Worm (Caenorhabditis elegans) whole organism, late embryonic: ENCODE data around the gene Y51H4A.935.

Experiments
- C08G9.2 ChIP-seq: sonication (generic microtip); optimal IDR thresholded peaks from 2 replicates; lab custom pipeline; 2016; ENCODE audit warnings: mild to moderate bottlenecking, missing genetic modification characterization, moderate library complexity, missing compliant biosample characterization
- C38D4.7 ChIP-seq: fragments of 200-800 bp; sonication (Bioruptor generic); optimal IDR thresholded peaks from 2 replicates; lab custom pipeline; 2018; ENCODE audit warnings: mild to moderate bottlenecking, missing genetic modification characterization, moderate library complexity, missing compliant biosample characterization
- ama-1 ChIP-seq: fragments of 150-350 bp; optimal IDR thresholded peaks from 2 replicates; lab custom pipeline; 2014
- ceh-2 ChIP-seq: sonication (generic microtip); optimal IDR thresholded peaks from 2 replicates; lab custom pipeline; 2016; ENCODE audit warnings: missing genotype, missing genetic modification characterization, missing compliant biosample characterization
- ceh-9 ChIP-seq: sonication (generic microtip); optimal IDR thresholded peaks from 2 replicates; lab custom pipeline; 2016; ENCODE audit warnings: mild to moderate bottlenecking, missing genetic modification characterization, inconsistent platforms, missing compliant biosample characterization
- gmeb-2 ChIP-seq: sonication (generic microtip); optimal IDR thresholded peaks from 2 replicates; lab custom pipeline; 2016; ENCODE audit warnings: missing genetic modification characterization, inconsistent platforms, missing compliant biosample characterization
- hlh-13 ChIP-seq: fragments of 200-800 bp; sonication (Bioruptor generic); optimal IDR thresholded peaks from 2 replicates; lab custom pipeline; 2018; ENCODE audit warnings: mild to moderate bottlenecking, missing genetic modification characterization, missing compliant biosample characterization
- lin-11 ChIP-seq: fragments of 200-800 bp; sonication (Bioruptor generic); optimal IDR thresholded peaks from 2 replicates; lab custom pipeline; 2018; ENCODE audit warnings: mild to moderate bottlenecking, missing genetic modification characterization, missing compliant biosample characterization
- pag-3 ChIP-seq: sonication (generic microtip); optimal IDR thresholded peaks from 2 replicates; lab custom pipeline; 2016; ENCODE audit warnings: missing compliant biosample characterization, missing genetic modification characterization, borderline replicate concordance
- pha-2 ChIP-seq: sonication (generic microtip); optimal IDR thresholded peaks from 2 replicates; lab custom pipeline; 2017; ENCODE audit warnings: mild to moderate bottlenecking, missing genetic modification characterization, missing compliant biosample characterization
- pqm-1 ChIP-seq: sonication (generic microtip); optimal IDR thresholded peaks from 2 replicates; lab custom pipeline; 2016; ENCODE audit warnings: missing genetic modification characterization, missing compliant biosample characterization
- pros-1 ChIP-seq: fragments of 150-350 bp; optimal IDR thresholded peaks from 2 replicates; lab custom pipeline; 2014; ENCODE audit warnings: missing biosample characterization, missing genetic modification reagents, missing genetic modification characterization
- sdc-2 ChIP-seq: sonication (generic microtip); optimal IDR thresholded peaks from 2 replicates; lab custom pipeline; 2016; ENCODE audit warnings: missing genotype, missing genetic modification characterization, missing compliant biosample characterization
- tbx-2 ChIP-seq: sonication (generic microtip); optimal IDR thresholded peaks from 2 replicates; lab custom pipeline; 2016; ENCODE audit warnings: missing genetic modification characterization, missing compliant biosample characterization

DNA sequence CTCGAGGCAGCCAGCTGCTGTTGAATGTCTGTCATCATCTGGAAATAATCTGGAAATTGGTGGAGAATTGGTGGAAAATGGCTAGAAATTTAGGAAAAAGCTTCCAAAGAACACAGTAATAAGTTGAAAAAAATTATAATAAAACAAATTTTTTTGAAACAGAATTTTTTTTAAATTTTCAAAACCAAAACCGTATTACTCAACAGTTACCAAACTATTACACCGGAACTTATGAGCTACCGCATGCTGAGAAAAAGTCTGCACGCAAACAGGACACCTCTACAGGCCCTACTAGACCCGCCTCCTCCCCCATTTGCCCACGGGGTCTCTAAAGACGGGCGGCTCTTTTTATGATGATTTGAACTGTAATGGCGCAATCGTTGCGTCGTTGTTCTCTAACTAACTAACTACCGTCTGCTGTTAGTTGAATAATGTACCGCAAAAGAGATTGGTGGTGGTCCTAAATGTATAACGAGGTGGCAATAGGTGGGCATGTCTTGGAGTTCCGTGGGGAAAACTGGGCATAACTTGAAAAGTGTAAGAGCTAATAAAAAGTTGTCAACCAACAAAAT is 1.3 kb downstream of the Y51H4A.935 start, which contains the start of gene zip-7:
- TF ChIP-seq ceh-2 (tag; lab: Kevin White, UChicago), result no peak
- no peak for TF ChIP-seq tbx-2 (tag; lab: Kevin White, UChicago)
- no peak for TF ChIP-seq C38D4.7
- no peak for TF ChIP-seq ceh-9
- TF ChIP-seq ama-1 (lab: Kevin White, UChicago), result no peak
- no peak for TF ChIP-seq pag-3
- no peak for TF ChIP-seq hlh-13 (GFP tag; lab: Kevin White, UChicago)
- TF ChIP-seq pha-2 (tag; lab: Kevin White, UChicago), result no peak
- TF ChIP-seq lin-11 (tag; lab: Kevin White, UChicago), result no peak
- TF ChIP-seq C08G9.2 (tag; lab: Kevin White, UChicago), result no peak
- no peak for TF ChIP-seq gmeb-2 (tag; lab: Kevin White, UChicago)
- TF ChIP-seq pqm-1 (tag; lab: Kevin White, UChicago), result no peak
- no peak for TF ChIP-seq pros-1 (tag; lab: Kevin White, UChicago)
- no peak for TF ChIP-seq sdc-2
